Worm (Caenorhabditis elegans) whole organism, L2 larva: ENCODE results near the gene Y53C12B.1.

Source experiments
- C34F6.9 ChIP-seq: fragments of 150-350 bp; optimal IDR thresholded peaks from 2 replicates; lab custom pipeline; 2014; ENCODE audit warnings: missing biosample characterization, missing genetic modification characterization
- F13H6.1 ChIP-seq: sonication (generic microtip); optimal IDR thresholded peaks from 2 replicates; lab custom pipeline; 2016; ENCODE audit warnings: missing genetic modification characterization, missing compliant biosample characterization
- R02D3.7 ChIP-seq: fragments of 150-350 bp; optimal IDR thresholded peaks from 2 replicates; lab custom pipeline; 2014; ENCODE audit warnings: missing biosample characterization, missing genetic modification characterization
- Y55F3AM.14 ChIP-seq: fragments of 200-800 bp; sonication (Bioruptor generic); optimal IDR thresholded peaks from 2 replicates; lab custom pipeline; 2018; ENCODE audit warnings: mild to moderate bottlenecking, missing genetic modification characterization, missing compliant biosample characterization
- alr-1 ChIP-seq: fragments of 150-350 bp; optimal IDR thresholded peaks from 2 replicates; lab custom pipeline; 2014; ENCODE audit warnings: missing biosample characterization, missing genetic modification characterization
- ama-1 ChIP-seq: fragments of 150-350 bp; optimal IDR thresholded peaks from 2 replicates; lab custom pipeline; 2018; ENCODE audit warnings: inconsistent platforms
- blmp-1 ChIP-seq: sonication (generic microtip); optimal IDR thresholded peaks from 2 replicates; lab custom pipeline; 2017; ENCODE audit warnings: missing genetic modification characterization, mild to moderate bottlenecking, missing compliant biosample characterization, antibody characterized with exemption, moderate library complexity; ENCODE audit not compliant: insufficient read depth
- ceh-16 ChIP-seq: fragments of 150-350 bp; optimal IDR thresholded peaks from 2 replicates; lab custom pipeline; 2014; ENCODE audit warnings: missing biosample characterization, missing genetic modification characterization
- crh-2 ChIP-seq: sonication (generic microtip); optimal IDR thresholded peaks from 2 replicates; lab custom pipeline; 2017; ENCODE audit warnings: missing biosample characterization, missing genetic modification characterization
- egl-27 ChIP-seq: sonication (generic microtip); optimal IDR thresholded peaks from 3 replicates; lab custom pipeline; 2017; ENCODE audit warnings: missing biosample characterization, missing genetic modification reagents, missing genetic modification characterization
- fos-1 ChIP-seq: fragments of 150-350 bp; optimal IDR thresholded peaks from 2 replicates; lab custom pipeline; 2014; ENCODE audit warnings: missing biosample characterization, missing genetic modification characterization
- gmeb-1 ChIP-seq: fragments of 150-350 bp; optimal IDR thresholded peaks from 2 replicates; lab custom pipeline; 2014; ENCODE audit warnings: missing biosample characterization, missing genetic modification characterization
- lin-39 ChIP-seq: fragments of 150-350 bp; optimal IDR thresholded peaks from 2 replicates; lab custom pipeline; 2014; ENCODE audit warnings: missing biosample characterization, missing genetic modification reagents, missing genetic modification characterization
- lsy-2 ChIP-seq, 2 experiments: fragments of 150-350 bp in 1 of 2; sonication (generic microtip) in 1 of 2; optimal IDR thresholded peaks; 2 replicates each; lab custom pipeline; 2014 to 2017; ENCODE audit warnings: missing biosample characterization in 2 of 2, missing genetic modification characterization in 2 of 2
- mbf-1 ChIP-seq: sonication (generic microtip); optimal IDR thresholded peaks from 2 replicates; lab custom pipeline; 2017; ENCODE audit warnings: missing biosample characterization, missing genetic modification characterization
- nhr-10 ChIP-seq: sonication (generic microtip); optimal IDR thresholded peaks from 2 replicates; lab custom pipeline; 2017; ENCODE audit warnings: missing biosample characterization, missing genetic modification characterization
- nhr-12 ChIP-seq: fragments of 150-350 bp; optimal IDR thresholded peaks from 2 replicates; lab custom pipeline; 2014; ENCODE audit warnings: missing biosample characterization, missing genetic modification characterization
- nhr-129 ChIP-seq: fragments of 150-350 bp; optimal IDR thresholded peaks from 2 replicates; lab custom pipeline; 2014; ENCODE audit warnings: missing biosample characterization, missing genetic modification characterization
- nhr-23 ChIP-seq: fragments of 150-350 bp; optimal IDR thresholded peaks from 2 replicates; lab custom pipeline; 2014; ENCODE audit warnings: missing biosample characterization, missing genetic modification reagents, missing genetic modification characterization
- nhr-25 ChIP-seq: fragments of 150-350 bp; sonication (generic microtip); optimal IDR thresholded peaks from 3 replicates; lab custom pipeline; 2014; ENCODE audit warnings: missing biosample characterization, missing genetic modification characterization
- nhr-77 ChIP-seq: fragments of 150-350 bp; optimal IDR thresholded peaks from 2 replicates; lab custom pipeline; 2014; ENCODE audit warnings: missing biosample characterization, missing genetic modification characterization
- peb-1 ChIP-seq: fragments of 150-350 bp; optimal IDR thresholded peaks from 2 replicates; lab custom pipeline; 2014; ENCODE audit warnings: missing biosample characterization, missing genetic modification characterization
- sem-4 ChIP-seq: fragments of 150-350 bp; optimal IDR thresholded peaks from 2 replicates; lab custom pipeline; 2014; ENCODE audit warnings: missing biosample characterization, missing genetic modification reagents, missing genetic modification characterization
- skn-1 ChIP-seq: sonication (generic microtip); optimal IDR thresholded peaks from 2 replicates; lab custom pipeline; 2017; ENCODE audit warnings: missing biosample characterization, missing genetic modification characterization
- sma-3 ChIP-seq: sonication (generic microtip); optimal IDR thresholded peaks from 2 replicates; lab custom pipeline; 2016; ENCODE audit warnings: missing genetic modification reagents, missing genetic modification characterization, missing compliant biosample characterization
- sma-9 ChIP-seq, 2 experiments: fragments of 150-350 bp in 1 of 2; sonication (generic microtip) in 1 of 2; optimal IDR thresholded peaks; 2 replicates each; lab custom pipeline; 2014 to 2016; ENCODE audit warnings: missing genetic modification characterization in 2 of 2, mild to moderate bottlenecking in 1 of 2, missing biosample characterization in 1 of 2, missing compliant biosample characterization in 1 of 2, missing genetic modification reagents in 1 of 2, moderate library complexity in 1 of 2
- ztf-1 ChIP-seq: fragments of 200-800 bp; sonication (Bioruptor generic); conservative IDR thresholded peaks from 2 replicates; pipeline ENCODE4 v1.3.6; 2022; ENCODE audit warnings: missing genetic modification characterization, missing compliant biosample characterization
- ztf-11 ChIP-seq: sonication (generic microtip); optimal IDR thresholded peaks from 2 replicates; lab custom pipeline; 2017; ENCODE audit warnings: missing biosample characterization, missing genetic modification characterization

Y53C12B.1 gene

DNA sequence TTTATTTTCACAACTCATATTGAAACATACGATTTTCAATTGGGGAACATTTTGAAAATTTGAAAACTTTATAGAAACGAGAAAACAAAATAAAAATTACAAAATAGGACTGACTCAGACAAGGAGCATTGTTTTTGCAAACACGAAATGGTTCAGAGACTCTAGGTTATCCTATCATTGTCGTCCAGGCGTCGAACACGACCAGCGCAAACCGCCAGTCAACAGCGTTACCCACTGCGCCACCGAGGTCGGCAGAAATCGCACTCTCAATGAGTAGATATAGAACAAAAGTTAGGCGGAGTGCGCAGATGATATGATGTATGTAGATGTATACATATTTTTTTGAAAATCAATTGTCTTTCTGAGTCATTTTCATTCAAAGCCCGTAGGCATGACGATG lies 28.8 kb upstream of the Y53C12B.1 start (continued):
- TF ChIP-seq C34F6.9 = peak; percentile 4
- TF ChIP-seq nhr-12 (tag; lab: Kevin White, UChicago) = no peak
- no peak for TF ChIP-seq ama-1
- no peak for TF ChIP-seq ceh-16 (tag; lab: Kevin White, UChicago)
- TF ChIP-seq nhr-77 (tag; lab: Kevin White, UChicago) = no peak
- peak; percentile 32 to 43 for TF ChIP-seq lsy-2 (tag; optimal IDR thresholded peaks at IDR 0.05; lab: Kevin White, UChicago)
- TF ChIP-seq R02D3.7 (tag; lab: Kevin White, UChicago) = peak; percentile 3
- no peak for TF ChIP-seq skn-1

DNA sequence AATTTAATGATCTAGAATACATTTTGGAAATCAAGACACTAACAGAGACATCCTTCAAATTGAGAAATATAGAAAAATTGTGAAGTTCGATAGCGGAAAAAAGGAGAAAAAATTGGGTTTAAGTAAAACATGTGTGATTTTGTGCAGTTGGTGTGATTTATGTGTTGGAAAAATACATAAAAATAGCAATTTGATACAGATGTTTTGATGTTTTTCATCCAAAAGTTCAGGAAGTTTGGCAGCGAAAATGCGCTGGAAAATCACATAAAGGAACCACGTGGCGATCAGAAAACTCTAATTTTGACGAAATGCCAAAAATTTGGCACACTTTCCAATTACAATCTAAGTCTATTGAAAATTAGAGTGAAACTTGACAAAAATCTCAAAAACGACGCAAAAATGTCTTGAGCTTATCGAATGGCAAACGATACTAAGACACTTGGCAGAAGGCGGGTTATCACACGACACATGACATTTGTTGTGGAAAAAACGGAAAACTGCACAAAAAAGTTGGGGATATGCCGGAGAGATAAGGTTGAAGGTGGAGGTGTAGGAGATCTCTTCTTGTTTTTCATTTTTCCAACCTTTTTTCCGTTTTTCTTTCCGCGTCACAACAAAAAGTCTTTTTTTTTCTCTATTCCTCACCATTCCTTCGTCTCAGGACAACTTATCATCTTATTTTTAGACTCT lies 28.2 kb upstream of the Y53C12B.1 start, which contains the start of gene ZK1321.4:
TSS of gene ZK1321.4 (minus strand) at position 51 of the 690 bp plus-strand sequence.
- TF ChIP-seq nhr-23 (tag; lab: Kevin White, UChicago) (no peak), nhr-129 (tag; lab: Kevin White, UChicago) (peak; percentile 31), sma-9 (GFP tag; optimal IDR thresholded peaks at IDR 0.05; lab: Kevin White, UChicago) (peak; percentile 1), sma-9 (tag; optimal IDR thresholded peaks at IDR 0.05; lab: Kevin White, UChicago) (no peak), sma-3 (GFP tag; lab: Kevin White, UChicago) (no peak)
- TF ChIP-seq, all 48 proteins: peak for 2

DNA sequence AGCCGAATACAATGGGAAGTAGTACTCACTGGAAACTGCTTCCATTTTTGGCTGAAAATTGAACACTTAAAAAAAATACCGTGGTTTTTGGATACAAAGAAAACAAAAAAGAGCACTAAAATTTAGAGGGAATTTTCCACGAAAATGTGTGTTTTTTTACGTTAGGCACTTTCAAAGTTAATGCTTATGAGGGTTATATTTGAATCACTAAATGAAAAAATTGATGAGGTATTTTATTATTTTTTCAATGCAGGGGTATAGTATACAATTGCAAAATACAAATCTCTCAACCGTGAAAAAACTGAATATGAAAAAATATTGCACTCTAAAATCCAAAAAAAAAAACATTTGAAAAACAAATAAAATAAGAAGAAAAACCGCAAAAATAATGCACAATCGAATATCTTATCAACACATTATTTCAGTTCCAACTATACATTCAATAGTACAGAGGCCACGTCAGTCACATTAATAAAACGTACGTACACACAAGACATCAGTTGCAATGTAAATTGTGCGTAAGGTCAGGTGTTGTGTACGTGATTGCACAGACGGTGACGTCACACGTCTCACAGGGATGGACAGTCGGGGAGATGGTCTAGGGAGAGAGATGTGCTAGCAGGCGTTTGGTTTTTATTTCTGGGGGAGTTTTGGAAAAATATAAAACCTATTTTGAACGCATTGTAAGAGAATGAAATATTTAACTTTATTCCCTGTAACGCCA lies 24.1 kb upstream of the Y53C12B.1 start, which contains the start of gene aqp-10:
TSS of gene aqp-10 (minus strand) at position 51 of the 724 bp plus-strand sequence.
- TF ChIP-seq alr-1 (tag; lab: Kevin White, UChicago) (no peak), Y55F3AM.14 (GFP tag; lab: Kevin White, UChicago) (no peak), crh-2 (tag; lab: Kevin White, UChicago) (peak; percentile 81), fos-1 (tag; lab: Kevin White, UChicago) (peak; percentile 75), gmeb-1 (tag; lab: Kevin White, UChicago) (peak; percentile 63), egl-27 (tag; lab: Kevin White, UChicago) (no peak), blmp-1 (tag; lab: Kevin White, UChicago) (no peak), nhr-129 (tag; lab: Kevin White, UChicago) (peak; percentile 29), ceh-16 (tag; lab: Kevin White, UChicago) (no peak), sem-4 (tag; lab: Kevin White, UChicago) (peak; percentile 1), sma-9 (GFP tag; optimal IDR thresholded peaks at IDR 0.05; lab: Kevin White, UChicago) (peak; percentile 71), sma-9 (tag; optimal IDR thresholded peaks at IDR 0.05; lab: Kevin White, UChicago) (no peak), sma-3 (GFP tag; lab: Kevin White, UChicago) (peak; percentile 50), C34F6.9 (peak; percentile 53), F13H6.1 (tag; lab: Kevin White, UChicago) (peak; percentile 63), nhr-25 (tag; lab: Kevin White, UChicago) (peak; percentile 23), lsy-2 (tag; optimal IDR thresholded peaks at IDR 0.05; lab: Kevin White, UChicago) (peak; percentile 45 to 76), ztf-1 (GFP tag; lab: Robert Waterston, UW) (no peak)

DNA sequence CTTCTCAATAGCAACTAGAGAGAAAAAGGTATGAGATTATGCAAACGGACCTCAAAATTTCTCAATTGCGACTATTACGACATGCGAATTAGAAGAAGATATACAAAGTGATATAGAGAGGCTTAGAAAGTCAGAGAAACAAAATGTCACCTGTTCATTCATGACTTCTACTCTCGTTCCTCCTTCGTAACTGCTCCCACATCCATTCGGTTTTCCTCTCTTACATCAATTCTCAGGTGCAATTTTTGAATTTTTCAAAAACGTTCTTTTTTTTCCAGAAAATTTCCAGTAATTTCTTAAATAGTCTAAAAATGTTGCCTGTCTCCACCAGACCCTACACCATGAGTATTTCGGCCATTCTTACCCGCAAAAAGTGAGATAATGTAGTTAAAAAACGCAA lies 18.8 kb upstream of the Y53C12B.1 start:
- TF ChIP-seq ama-1 (no peak), C34F6.9 (no peak), ceh-16 (tag; lab: Kevin White, UChicago) (no peak), R02D3.7 (tag; lab: Kevin White, UChicago) (no peak), sma-3 (GFP tag; lab: Kevin White, UChicago) (no peak), nhr-12 (tag; lab: Kevin White, UChicago) (no peak), gmeb-1 (tag; lab: Kevin White, UChicago) (no peak), crh-2 (tag; lab: Kevin White, UChicago) (no peak), peb-1 (tag; lab: Kevin White, UChicago) (no peak), lsy-2 (tag; optimal IDR thresholded peaks at IDR 0.05; lab: Kevin White, UChicago) (no peak), lin-39 (tag; lab: Kevin White, UChicago) (no peak), nhr-77 (tag; lab: Kevin White, UChicago) (no peak), mbf-1 (tag; lab: Kevin White, UChicago) (no peak), ztf-1 (GFP tag; lab: Robert Waterston, UW) (no peak), nhr-10 (no peak)
- TF ChIP-seq, all 48 proteins: peak for 0

DNA sequence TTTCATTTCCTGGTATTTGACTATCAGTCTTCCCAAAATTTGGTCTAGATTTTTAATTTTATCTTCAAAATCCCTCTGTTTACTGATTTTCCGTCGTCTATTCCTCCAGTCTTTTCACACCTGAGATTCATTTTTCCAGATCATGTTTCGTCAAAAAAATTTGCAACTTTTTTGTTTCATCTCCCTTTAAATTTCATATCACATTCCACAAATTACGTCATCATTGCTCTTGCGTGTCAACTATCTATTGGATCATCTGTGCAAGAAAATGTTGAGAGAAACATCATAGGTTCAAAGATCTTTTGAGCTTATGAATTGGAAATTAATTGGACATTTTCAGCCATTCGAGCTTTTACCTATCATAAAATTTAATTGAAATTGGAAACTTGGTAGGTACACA lies 13.5 kb upstream of the Y53C12B.1 start:
- no peak for TF ChIP-seq ztf-11 (tag; lab: Kevin White, UChicago)
- peak; percentile 9 for TF ChIP-seq sma-9 (GFP tag; optimal IDR thresholded peaks at IDR 0.05; lab: Kevin White, UChicago)
- no peak for TF ChIP-seq sma-9 (tag; optimal IDR thresholded peaks at IDR 0.05; lab: Kevin White, UChicago)
